Worm (Caenorhabditis elegans) whole organism, midembryonic: Measurements from ENCODE around the gene tbc-2.

Source experiments
- T22C8.4 ChIP-seq: fragments of 200-800 bp; sonication (Bioruptor generic); IDR thresholded peaks from 2 replicates; pipeline ENCODE4 v1.3.6; 2022; ENCODE audit warnings: missing genetic modification characterization, missing compliant biosample characterization
- cog-1 ChIP-seq: sonication (generic microtip); optimal IDR thresholded peaks from 2 replicates; lab custom pipeline; 2016; ENCODE audit warnings: missing genetic modification characterization, missing compliant biosample characterization
- flt-1 ChIP-seq: fragments of 200-800 bp; sonication (Bioruptor generic); IDR thresholded peaks from 2 replicates; pipeline ENCODE4 v1.3.6; 2022; ENCODE audit warnings: missing genetic modification characterization, missing compliant biosample characterization
- klf-2 ChIP-seq: fragments of 200-800 bp; sonication (Bioruptor generic); conservative IDR thresholded peaks from 2 replicates; pipeline ENCODE4 v1.3.6; 2022; ENCODE audit warnings: missing genetic modification reagents, missing genetic modification characterization, missing compliant biosample characterization
- med-1 ChIP-seq: sonication (generic microtip); optimal IDR thresholded peaks from 2 replicates; lab custom pipeline; 2017; ENCODE audit warnings: missing genetic modification characterization, mild to moderate bottlenecking, missing compliant biosample characterization, antibody characterized with exemption, missing genetic modification reagents; ENCODE audit not compliant: insufficient read depth
- ref-1 ChIP-seq: fragments of 200-800 bp; sonication (Bioruptor generic); conservative IDR thresholded peaks from 2 replicates; pipeline ENCODE4 v1.3.6; 2022; ENCODE audit warnings: missing genetic modification reagents, missing genetic modification characterization, missing compliant biosample characterization
- tab-1 ChIP-seq: fragments of 200-800 bp; sonication (Bioruptor generic); IDR thresholded peaks from 2 replicates; pipeline ENCODE4 v1.3.6; 2022; ENCODE audit warnings: missing genetic modification characterization, missing compliant biosample characterization
- ztf-23 ChIP-seq: fragments of 200-800 bp; sonication (Bioruptor generic); IDR thresholded peaks from 2 replicates; pipeline ENCODE4 v1.3.6; 2022; ENCODE audit warnings: missing genetic modification reagents, missing genetic modification characterization, missing compliant biosample characterization
- ztf-29 ChIP-seq: fragments of 200-800 bp; sonication (Bioruptor generic); IDR thresholded peaks from 2 replicates; pipeline ENCODE4 v1.3.6; 2022; ENCODE audit warnings: missing genetic modification reagents, missing genetic modification characterization, missing compliant biosample characterization

ce11 chrII:5865405-5866308 is 38.4 kb upstream of the tbc-2 start, which contains the start of gene F55C12.19:
- TF ChIP-seq flt-1 (GFP tag; lab: Robert Waterston, UW) (no peak), cog-1 (tag; lab: Kevin White, UChicago) (no peak), klf-2 (GFP tag; lab: Robert Waterston, UW) (no peak), ref-1 (no peak), ztf-29 (GFP tag; lab: Robert Waterston, UW) (no peak), T22C8.4 (GFP tag; lab: Robert Waterston, UW) (no peak), ztf-23 (GFP tag; lab: Robert Waterston, UW) (no peak), med-1 (GFP tag; lab: Kevin White, UChicago) (no peak), tab-1 (GFP tag; lab: Robert Waterston, UW) (no peak)
